Worm (Caenorhabditis elegans): ENCODE measurements around the gene fbl-1.
A peak's percentile ranks its signal among the peaks of the same experiment; 100 is the strongest.

fbl-1 gene

ce11 chrIV:9530768-9531167, 9.8 kb upstream of the fbl-1 start:
- TF ChIP-seq rnt-1 (tag; optimal IDR thresholded peaks at IDR 0.05) (no peak), gmeb-2 (tag; optimal IDR thresholded peaks at IDR 0.05) (no peak), ahr-1 (tag; optimal IDR thresholded peaks at IDR 0.05) (no peak), C08G9.2 (tag; optimal IDR thresholded peaks at IDR 0.05) (no peak), dmd-4 (tag; optimal IDR thresholded peaks at IDR 0.05; ENCODE audit: borderline replicate concordance) (no peak), unc-55 (GFP tag; optimal IDR thresholded peaks at IDR 0.05) (no peak), syd-9 (tag; optimal IDR thresholded peaks at IDR 0.05) (no peak), elt-2 (tag; optimal IDR thresholded peaks at IDR 0.05) (no peak), pag-3 (tag; optimal IDR thresholded peaks at IDR 0.05; ENCODE audit: borderline replicate concordance) (no peak), hlh-30 (tag; optimal IDR thresholded peaks at IDR 0.05; ENCODE audit: insufficient read depth) (no peak), ceh-24 (tag; optimal IDR thresholded peaks at IDR 0.05) (no peak), pax-1 (tag; optimal IDR thresholded peaks at IDR 0.05) (no peak)

DNA sequence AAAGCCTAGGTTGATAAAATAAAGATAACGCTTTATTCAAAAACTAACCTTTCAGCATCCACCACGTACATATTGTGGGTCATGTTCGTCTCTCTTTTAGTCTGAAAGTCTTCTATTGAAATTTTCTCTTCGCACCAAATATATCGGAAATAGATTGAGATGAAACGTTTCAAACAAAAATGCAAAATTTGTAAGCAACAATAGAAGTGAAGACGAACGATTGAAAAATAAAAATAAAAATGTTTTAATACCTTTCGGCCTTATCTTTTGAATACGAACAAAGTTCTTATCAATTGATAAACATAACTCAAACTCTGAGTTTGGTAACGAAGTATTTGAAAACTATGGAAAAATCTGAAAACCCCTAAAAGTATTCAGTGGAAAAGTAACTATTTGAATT, 7.5 kb upstream of the fbl-1 start, which contains the start of gene F56H11.2:
Gene F56H11.2 (minus strand): TSS at position 101 of the 400 bp plus-strand sequence.
- TF ChIP-seq ref-2 (tag; optimal IDR thresholded peaks at IDR 0.05) (no peak), pag-3 (tag; optimal IDR thresholded peaks at IDR 0.05; ENCODE audit: borderline replicate concordance) (no peak), elt-2 (tag; optimal IDR thresholded peaks at IDR 0.05) (no peak), ahr-1 (tag; optimal IDR thresholded peaks at IDR 0.05) (no peak), unc-55 (GFP tag; optimal IDR thresholded peaks at IDR 0.05) (no peak), odd-2 (tag; optimal IDR thresholded peaks at IDR 0.05) (no peak)

DNA sequence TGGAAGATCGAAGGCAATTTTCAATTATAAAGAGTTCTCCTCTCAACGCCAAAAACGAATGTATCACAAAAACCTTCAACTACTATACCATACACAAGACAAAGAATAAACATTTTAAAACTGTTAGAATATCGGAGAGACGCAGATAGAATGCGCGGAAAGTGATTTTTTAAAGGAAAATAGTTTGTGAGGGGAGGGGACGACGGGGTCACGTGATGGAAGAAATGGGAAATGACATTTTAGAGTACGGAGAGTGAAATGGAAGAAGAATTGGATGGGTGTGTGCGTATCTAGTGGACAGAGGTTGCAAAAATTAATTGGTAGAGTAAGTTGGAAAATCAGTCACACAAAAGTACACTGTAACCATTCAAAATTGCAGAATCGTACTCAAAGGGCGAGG, 6.3 kb upstream of the fbl-1 start:
- TF ChIP-seq dmd-4 (tag; optimal IDR thresholded peaks at IDR 0.05; ENCODE audit: borderline replicate concordance) (no peak), hlh-30 (tag; optimal IDR thresholded peaks at IDR 0.05; ENCODE audit: insufficient read depth) (peak; percentile 78)

ce11 chrIV:9535105-9535504, 5.5 kb upstream of the fbl-1 start:
- TF ChIP-seq ceh-2 (tag; optimal IDR thresholded peaks at IDR 0.05), result no peak
- no peak for TF ChIP-seq syd-9 (tag; optimal IDR thresholded peaks at IDR 0.05)
- no peak for TF ChIP-seq K09A11.1 (tag; optimal IDR thresholded peaks at IDR 0.05; ENCODE audit: insufficient read depth)
- TF ChIP-seq pqm-1 (tag; optimal IDR thresholded peaks at IDR 0.05), result no peak
- no peak for TF ChIP-seq pros-1 (tag; optimal IDR thresholded peaks at IDR 0.05)

DNA sequence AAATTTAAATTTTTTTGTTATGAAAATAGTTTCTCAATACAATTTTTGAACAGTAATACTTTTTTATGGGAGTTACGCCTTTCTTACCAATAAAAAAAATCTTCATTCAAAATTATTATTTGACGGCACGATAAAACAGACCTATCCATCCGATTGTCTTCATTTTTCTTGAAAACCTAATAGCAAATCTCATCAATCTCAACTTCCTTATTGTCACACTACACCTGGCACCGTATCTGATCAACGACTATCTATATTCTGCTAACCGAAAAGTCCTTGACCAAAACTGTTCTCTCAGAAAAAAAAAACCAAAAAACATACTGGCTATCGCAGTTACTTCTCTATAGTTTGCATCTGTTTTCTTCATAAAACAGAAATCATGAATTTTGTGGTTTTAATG, 4.5 kb upstream of the fbl-1 start:
- TF ChIP-seq pax-1 (tag; optimal IDR thresholded peaks at IDR 0.05) (no peak), C08G9.2 (tag; optimal IDR thresholded peaks at IDR 0.05) (no peak), hlh-15 (tag; optimal IDR thresholded peaks at IDR 0.05) (no peak)

- TF ChIP-seq T23F11.4 (GFP tag; optimal IDR thresholded peaks at IDR 0.05), result no peak
- TF ChIP-seq elt-2 (tag; optimal IDR thresholded peaks at IDR 0.05), result peak; percentile 2
- TF ChIP-seq ztf-16 (tag; optimal IDR thresholded peaks at IDR 0.05), result no peak
- no peak for TF ChIP-seq ceh-30 (tag; optimal IDR thresholded peaks at IDR 0.05)
- TF ChIP-seq ceh-48 (tag; optimal IDR thresholded peaks at IDR 0.05), result no peak
These were observed 3.1 kb upstream of the fbl-1 start for ce11 chrIV:9537500-9537899.

ce11 chrIV:9538214-9538613, 2.4 kb upstream of the fbl-1 start:
- no peak for TF ChIP-seq unc-42 (tag; optimal IDR thresholded peaks at IDR 0.05)
- no peak for TF ChIP-seq nhr-232 (tag; optimal IDR thresholded peaks at IDR 0.05)
- no peak for TF ChIP-seq K02D7.2 (tag; optimal IDR thresholded peaks at IDR 0.05)
- TF ChIP-seq rnt-1 (tag; optimal IDR thresholded peaks at IDR 0.05), result peak; percentile 28
- TF ChIP-seq ceh-2 (tag; optimal IDR thresholded peaks at IDR 0.05), result no peak
- TF ChIP-seq gmeb-2 (tag; optimal IDR thresholded peaks at IDR 0.05), result no peak
- peak; percentile 66 for TF ChIP-seq ceh-18 (tag; optimal IDR thresholded peaks at IDR 0.05)
- no peak for TF ChIP-seq ceh-22 (tag; optimal IDR thresholded peaks at IDR 0.05)
- peak; percentile 96 for TF ChIP-seq unc-55 (GFP tag; optimal IDR thresholded peaks at IDR 0.05)
- TF ChIP-seq npax-4 (tag; optimal IDR thresholded peaks at IDR 0.05), result no peak
- no peak for TF ChIP-seq ama-1 (optimal IDR thresholded peaks at IDR 0.05)
- TF ChIP-seq elt-4 (tag; optimal IDR thresholded peaks at IDR 0.05), result no peak

Data from whole organism, late embryonic.